Fruit fly (Drosophila melanogaster): ENCODE measurements around the gene CG4238.

The CG4238 gene

DNA sequence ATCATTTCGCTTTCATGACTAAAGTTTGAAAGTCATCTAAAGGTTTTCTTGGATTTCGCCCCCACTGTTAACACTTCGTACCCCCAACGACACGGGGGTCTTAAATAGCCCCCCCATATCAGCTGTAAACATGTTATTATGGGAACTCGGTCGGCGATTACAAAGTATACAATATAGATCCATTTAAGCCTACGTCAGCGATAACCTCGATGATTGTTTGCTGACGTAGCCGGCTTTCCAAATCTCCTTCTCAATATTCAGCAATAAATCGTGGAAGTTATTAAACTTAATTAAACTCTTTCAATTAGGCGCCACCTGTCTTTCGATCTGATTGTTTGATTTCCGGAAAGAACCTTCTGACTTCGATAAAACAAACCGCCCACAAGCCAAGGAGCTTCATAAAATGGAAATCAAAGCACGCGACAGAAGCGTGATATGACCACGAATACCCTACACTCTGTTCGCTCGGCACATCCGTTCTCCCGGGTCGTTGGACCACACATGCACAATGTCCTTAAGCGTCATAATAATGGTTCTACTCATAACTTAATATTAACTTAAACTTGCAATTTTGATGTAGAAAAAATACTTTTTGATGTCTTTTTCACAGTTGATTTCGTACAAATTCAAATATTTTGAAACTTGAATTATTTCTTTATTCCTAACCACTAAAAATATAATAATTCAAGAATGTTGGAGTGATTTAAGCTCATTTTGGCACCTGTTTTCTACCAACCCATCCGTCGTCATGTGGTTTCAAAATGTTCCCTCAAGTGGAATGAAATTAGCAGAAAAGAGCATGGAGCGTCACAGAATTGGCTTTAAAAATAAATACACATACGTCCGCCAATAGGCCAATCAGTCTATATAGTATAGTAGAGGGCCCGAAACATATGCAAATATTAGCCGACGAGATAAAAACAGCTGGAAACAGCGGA, 23.0 kb upstream of the CG4238 start (continued):
- TF ChIP-seq abd-A (tag; optimal IDR thresholded peaks at IDR 0.05), result no peak
- peak; percentile 18 for TF ChIP-seq CG2712 (tag; optimal IDR thresholded peaks at IDR 0.05)
- no peak for TF ChIP-seq lola (GFP tag; optimal IDR thresholded peaks at IDR 0.05)
- TF ChIP-seq dm (GFP tag; optimal IDR thresholded peaks at IDR 0.05), result no peak
- no peak for TF ChIP-seq pfk (GFP tag; optimal IDR thresholded peaks at IDR 0.05)

DNA sequence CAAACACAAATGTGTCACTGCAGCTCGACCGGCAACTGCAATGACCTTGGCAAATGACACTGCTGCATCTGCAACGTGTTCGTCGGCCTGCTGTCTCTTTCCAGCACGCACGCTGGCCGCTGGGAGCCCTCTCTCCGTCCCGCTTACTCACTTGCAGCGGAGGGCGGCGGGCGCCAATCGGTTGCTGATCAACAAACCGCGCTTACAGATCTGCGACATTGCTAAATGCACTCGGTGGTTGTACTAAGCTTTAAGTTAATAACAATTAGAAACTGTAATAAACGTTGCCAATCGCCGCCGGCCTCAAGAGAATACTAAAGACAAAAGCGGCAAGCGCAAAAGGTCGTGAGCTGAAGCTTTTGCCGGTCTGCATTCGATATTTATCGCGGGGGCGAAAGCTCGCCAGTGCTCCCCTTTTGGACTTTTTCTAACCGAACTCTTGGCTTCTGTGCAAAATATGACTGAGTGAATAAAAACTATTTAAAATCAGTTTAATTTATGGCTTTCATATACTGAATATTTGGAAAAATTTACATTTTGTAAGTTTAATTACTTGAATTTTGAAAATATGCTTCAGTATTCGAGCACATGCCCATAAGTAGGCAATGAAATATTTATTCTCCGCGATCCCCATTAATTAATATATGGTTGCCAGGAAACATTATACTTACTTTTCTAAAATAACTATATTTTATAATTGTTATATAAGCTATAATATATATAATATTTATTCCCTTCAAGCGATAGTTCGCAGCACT, 22.0 kb upstream of the CG4238 start, which contains the start of gene Got2:
Gene Got2 (minus strand): TSS at position 325 of the 758 bp plus-strand sequence.
- TF ChIP-seq zen2 (GFP tag; IDR thresholded peaks at IDR 0.05; ENCODE audit: partially characterized antibody) (peak; percentile 75), dmrt11E (tag; optimal IDR thresholded peaks at IDR 0.05) (no peak), Fer1 (GFP tag; optimal IDR thresholded peaks at IDR 0.05) (no peak), abd-A (tag; optimal IDR thresholded peaks at IDR 0.05) (no peak), yki (optimal IDR thresholded peaks at IDR 0.05) (no peak), CG4707 (GFP tag; optimal IDR thresholded peaks at IDR 0.05) (no peak), disco-r (GFP tag; optimal IDR thresholded peaks at IDR 0.05) (no peak), CG16815 (GFP tag; optimal IDR thresholded peaks at IDR 0.05) (peak; percentile 7), tio (GFP tag; optimal IDR thresholded peaks at IDR 0.05) (no peak), Ada2b (GFP tag; IDR thresholded peaks at IDR 0.05) (peak; percentile 37; the same call in 1 of the 2 replicates), Sry-δ (GFP tag; optimal IDR thresholded peaks at IDR 0.05) (peak; percentile 11), Sox100B (GFP tag; optimal IDR thresholded peaks at IDR 0.05) (peak; percentile 47), unc-4 (GFP tag; IDR thresholded peaks at IDR 0.05; ENCODE audit: partially characterized antibody) (peak; percentile 84), CG17385 (GFP tag; optimal IDR thresholded peaks at IDR 0.05) (peak; percentile 21), fru (optimal IDR thresholded peaks at IDR 0.05) (no peak), nerfin-2 (GFP tag; IDR thresholded peaks at IDR 0.05; ENCODE audit: partially characterized antibody) (peak; percentile 67), CG4424 (GFP tag; optimal IDR thresholded peaks at IDR 0.05) (peak; percentile 7), CG34224 (GFP tag; IDR thresholded peaks at IDR 0.05; ENCODE audit: partially characterized antibody) (peak; percentile 69), Dek (tag; optimal IDR thresholded peaks at IDR 0.05) (peak; percentile 49), chinmo (GFP tag; IDR thresholded peaks at IDR 0.05; ENCODE audit: partially characterized antibody) (peak; percentile 90; the same call in 3 of the 4 replicates), fu2 (GFP tag; optimal IDR thresholded peaks at IDR 0.05) (peak; percentile 23), ftz-f1 (GFP tag; optimal IDR thresholded peaks at IDR 0.05) (peak; percentile 85), amos (GFP tag; IDR thresholded peaks at IDR 0.05; ENCODE audit: partially characterized antibody) (peak; percentile 87), CG9876 (GFP tag; optimal IDR thresholded peaks at IDR 0.05) (no peak), CG9727 (GFP tag; optimal IDR thresholded peaks at IDR 0.05) (no peak), dmrt99B (tag; optimal IDR thresholded peaks at IDR 0.05) (peak; percentile 19), CG6683 (GFP tag; optimal IDR thresholded peaks at IDR 0.05) (no peak), Ssrp (tag; optimal IDR thresholded peaks at IDR 0.05) (peak; percentile 13), CG3281 (GFP tag; optimal IDR thresholded peaks at IDR 0.05) (no peak), CG10366 (GFP tag; IDR thresholded peaks at IDR 0.05) (peak; percentile 31; the same call in 1 of the 2 replicates), CG10321 (GFP tag; IDR thresholded peaks at IDR 0.05) (peak; percentile 87), CG5180 (GFP tag; optimal IDR thresholded peaks at IDR 0.05) (peak; percentile 95), sob (GFP tag; IDR thresholded peaks at IDR 0.05) (peak; percentile 32; the same call in 1 of the 2 replicates), Dp (GFP tag; optimal IDR thresholded peaks at IDR 0.05) (peak; percentile 3), HLHmδ (GFP tag; optimal IDR thresholded peaks at IDR 0.05) (no peak), ERR (GFP tag; optimal IDR thresholded peaks at IDR 0.05) (peak; percentile 92), CG1603 (tag; optimal IDR thresholded peaks at IDR 0.05) (peak; percentile 24), CG6654 (GFP tag; optimal IDR thresholded peaks at IDR 0.05) (no peak), Asciz (GFP tag; optimal IDR thresholded peaks at IDR 0.05) (no peak), Xbp1 (GFP tag; optimal IDR thresholded peaks at IDR 0.05) (peak; percentile 27)
